Worm (Caenorhabditis elegans) whole organism, L4 larva: ENCODE data around the gene Y22D7AL.4.

ENCODE experiments used
- F10B5.3 ChIP-seq: sonication (generic microtip); optimal IDR thresholded peaks from 2 replicates; lab custom pipeline; 2016; ENCODE audit warnings: mild to moderate bottlenecking, missing genetic modification characterization, missing compliant biosample characterization
- T26A8.4 ChIP-seq: fragments of 200-800 bp; sonication (Bioruptor generic); IDR thresholded peaks from 2 replicates; pipeline ENCODE4 v1.3.6; 2022; ENCODE audit warnings: missing genetic modification characterization, missing compliant biosample characterization
- ZK337.2 ChIP-seq: fragments of 200-800 bp; sonication (Bioruptor generic); IDR thresholded peaks from 2 replicates; pipeline ENCODE4 v1.3.6; 2022; ENCODE audit warnings: missing genetic modification reagents, missing genetic modification characterization, missing compliant biosample characterization
- ZK546.5 ChIP-seq, 2 experiments: sonication (generic microtip); optimal IDR thresholded peaks; 2 replicates each; lab custom pipeline; 2017; ENCODE audit warnings: missing biosample characterization in 2 of 2, missing genetic modification characterization in 2 of 2
- aha-1 ChIP-seq: fragments of 150-350 bp; peaks from one replicate; lab custom pipeline; 2014; ENCODE audit warnings: missing biosample characterization, missing genetic modification characterization
- ama-1 ChIP-seq: fragments of 150-350 bp; optimal IDR thresholded peaks from 2 replicates; lab custom pipeline; 2014; ENCODE audit warnings: inconsistent platforms, mixed read lengths
- arid-1 ChIP-seq: fragments of 200-800 bp; sonication (Bioruptor generic); conservative IDR thresholded peaks from 2 replicates; pipeline ENCODE4 v1.3.6; 2022; ENCODE audit warnings: missing genetic modification reagents, missing genetic modification characterization, missing compliant biosample characterization
- ceh-20 ChIP-seq: fragments of 200-800 bp; sonication (Bioruptor generic); IDR thresholded peaks from 2 replicates; pipeline ENCODE4 v1.3.6; 2022; ENCODE audit warnings: missing genetic modification reagents, missing genetic modification characterization, missing compliant biosample characterization
- ceh-32 ChIP-seq: sonication (generic microtip); optimal IDR thresholded peaks from 2 replicates; lab custom pipeline; 2016; ENCODE audit warnings: mild to moderate bottlenecking, missing genetic modification characterization, missing compliant biosample characterization; ENCODE audit not compliant: poor library complexity
- ceh-62 ChIP-seq: sonication (generic microtip); optimal IDR thresholded peaks from 2 replicates; lab custom pipeline; 2017; ENCODE audit warnings: missing biosample characterization, missing genetic modification characterization
- cey-2 ChIP-seq: sonication (generic microtip); optimal IDR thresholded peaks from 3 replicates; lab custom pipeline; 2017; ENCODE audit warnings: missing genetic modification characterization, mild to moderate bottlenecking, missing compliant biosample characterization, antibody characterized with exemption, borderline replicate concordance; ENCODE audit not compliant: insufficient read depth
- daf-12 ChIP-seq: fragments of 150-350 bp; optimal IDR thresholded peaks from 2 replicates; lab custom pipeline; 2014; ENCODE audit warnings: missing biosample characterization, missing genetic modification reagents, missing genetic modification characterization
- daf-8 ChIP-seq: fragments of 200-800 bp; sonication (Bioruptor generic); IDR thresholded peaks from 2 replicates; pipeline ENCODE4 v1.3.6; 2022; ENCODE audit warnings: missing genetic modification characterization, missing compliant biosample characterization
- dmd-8 ChIP-seq: fragments of 200-800 bp; sonication (Bioruptor generic); IDR thresholded peaks from 2 replicates; pipeline ENCODE4 v1.3.6; 2022; ENCODE audit warnings: missing genetic modification characterization, missing compliant biosample characterization
- dmd-9 ChIP-seq: fragments of 200-800 bp; sonication (Bioruptor generic); IDR thresholded peaks from 2 replicates; pipeline ENCODE4 v1.3.6; 2022; ENCODE audit warnings: missing genetic modification reagents, missing genetic modification characterization, missing compliant biosample characterization
- egl-27 ChIP-seq: sonication (generic microtip); optimal IDR thresholded peaks from 3 replicates; lab custom pipeline; 2017; ENCODE audit warnings: missing biosample characterization, missing genetic modification reagents, missing genetic modification characterization
- egl-43 ChIP-seq: fragments of 200-800 bp; sonication (Bioruptor generic); IDR thresholded peaks from 2 replicates; pipeline ENCODE4 v1.3.6; 2022; ENCODE audit warnings: missing genetic modification reagents, missing genetic modification characterization, missing compliant biosample characterization
- fkh-10 ChIP-seq: fragments of 150-350 bp; optimal IDR thresholded peaks from 2 replicates; lab custom pipeline; 2014; ENCODE audit warnings: missing biosample characterization, missing genetic modification reagents, missing genetic modification characterization
- hif-1 ChIP-seq, 2 experiments: sonication (generic microtip); optimal IDR thresholded peaks; 2 replicates each; lab custom pipeline; 2016 to 2017; ENCODE audit warnings: missing compliant biosample characterization in 2 of 2, missing genetic modification characterization in 2 of 2, missing genetic modification reagents in 2 of 2, missing genotype in 2 of 2, mild to moderate bottlenecking in 1 of 2
- hlh-30 ChIP-seq: sonication (generic microtip); optimal IDR thresholded peaks from 2 replicates; lab custom pipeline; 2017; ENCODE audit warnings: antibody characterized with exemption, mild to moderate bottlenecking, missing genetic modification characterization, missing compliant biosample characterization; ENCODE audit not compliant: insufficient read depth
- hmg-1.1 ChIP-seq: fragments of 200-800 bp; sonication (Bioruptor generic); IDR thresholded peaks from 2 replicates; pipeline ENCODE4 v1.3.6; 2022; ENCODE audit warnings: missing genetic modification reagents, missing genetic modification characterization, missing compliant biosample characterization
- lin-1 ChIP-seq: fragments of 200-800 bp; sonication (Bioruptor generic); IDR thresholded peaks from 2 replicates; pipeline ENCODE4 v1.3.6; 2022; ENCODE audit warnings: missing genetic modification reagents, missing genetic modification characterization, missing compliant biosample characterization
- lin-15B ChIP-seq: fragments of 150-350 bp; sonication (generic microtip); optimal IDR thresholded peaks from 3 replicates; lab custom pipeline; 2014; ENCODE audit warnings: missing biosample characterization, missing genetic modification characterization
- lir-3 ChIP-seq: sonication (generic microtip); optimal IDR thresholded peaks from 2 replicates; lab custom pipeline; 2016; ENCODE audit warnings: mild to moderate bottlenecking, missing genetic modification characterization, missing compliant biosample characterization
- lsy-2 ChIP-seq, 2 experiments: fragments of 150-350 bp in 1 of 2; sonication (generic microtip) in 1 of 2; optimal IDR thresholded peaks; 2 replicates each; lab custom pipeline; 2014 to 2017; ENCODE audit warnings: missing biosample characterization in 2 of 2, missing genetic modification characterization in 2 of 2
- madf-9 ChIP-seq: fragments of 200-800 bp; sonication (Bioruptor generic); conservative IDR thresholded peaks from 2 replicates; pipeline ENCODE4 v1.3.6; 2022; ENCODE audit warnings: missing genetic modification reagents, missing genetic modification characterization, missing compliant biosample characterization
- mdt-29 ChIP-seq: fragments of 200-800 bp; sonication (Bioruptor generic); IDR thresholded peaks from 2 replicates; pipeline ENCODE4 v1.3.6; 2022; ENCODE audit warnings: missing genetic modification reagents, missing genetic modification characterization, missing compliant biosample characterization
- nhr-102 ChIP-seq: sonication (generic microtip); optimal IDR thresholded peaks from 2 replicates; lab custom pipeline; 2016; ENCODE audit warnings: mild to moderate bottlenecking, missing genetic modification characterization, moderate library complexity, missing compliant biosample characterization
- nhr-11 ChIP-seq: fragments of 150-350 bp; optimal IDR thresholded peaks from 2 replicates; lab custom pipeline; 2014; ENCODE audit warnings: missing biosample characterization, missing genetic modification characterization
- nhr-111 ChIP-seq: fragments of 200-800 bp; sonication (Bioruptor generic); optimal IDR thresholded peaks from 2 replicates; lab custom pipeline; 2018; ENCODE audit warnings: mild to moderate bottlenecking, missing genetic modification characterization, missing compliant biosample characterization
- nhr-237 ChIP-seq: sonication (generic microtip); optimal IDR thresholded peaks from 2 replicates; lab custom pipeline; 2017; ENCODE audit warnings: missing biosample characterization, missing genetic modification characterization
- nhr-25 ChIP-seq: sonication (generic microtip); optimal IDR thresholded peaks from 2 replicates; lab custom pipeline; 2017; ENCODE audit warnings: missing genetic modification characterization, mild to moderate bottlenecking, missing compliant biosample characterization, antibody characterized with exemption, moderate library complexity, borderline replicate concordance; ENCODE audit not compliant: insufficient read depth
- nhr-28 ChIP-seq: fragments of 150-350 bp; optimal IDR thresholded peaks from 2 replicates; lab custom pipeline; 2014; ENCODE audit warnings: missing biosample characterization, missing genetic modification characterization
- nhr-42 ChIP-seq: fragments of 200-800 bp; sonication (Bioruptor generic); IDR thresholded peaks from 2 replicates; pipeline ENCODE4 v1.3.6; 2022; ENCODE audit warnings: missing genetic modification characterization, missing compliant biosample characterization
- nhr-6 ChIP-seq: fragments of 150-350 bp; optimal IDR thresholded peaks from 2 replicates; lab custom pipeline; 2014; ENCODE audit warnings: missing biosample characterization, missing genetic modification characterization
- nhr-76 ChIP-seq: fragments of 150-350 bp; optimal IDR thresholded peaks from 2 replicates; lab custom pipeline; 2014; ENCODE audit warnings: missing biosample characterization, missing genetic modification characterization
- pqm-1 ChIP-seq: sonication (generic microtip); optimal IDR thresholded peaks from 2 replicates; lab custom pipeline; 2017; ENCODE audit warnings: missing biosample characterization, missing genetic modification characterization
- saeg-2 ChIP-seq: fragments of 200-800 bp; sonication (Bioruptor generic); IDR thresholded peaks from 2 replicates; pipeline ENCODE4 v1.3.6; 2022; ENCODE audit warnings: missing genetic modification reagents, missing genetic modification characterization, missing compliant biosample characterization
- set-16 ChIP-seq: fragments of 200-800 bp; sonication (Bioruptor generic); IDR thresholded peaks from 2 replicates; pipeline ENCODE4 v1.3.6; 2022; ENCODE audit warnings: missing genetic modification reagents, missing genetic modification characterization, missing compliant biosample characterization
- skn-1 ChIP-seq: fragments of 150-350 bp; optimal IDR thresholded peaks from 2 replicates; lab custom pipeline; 2014; ENCODE audit warnings: missing biosample characterization, missing genetic modification characterization
- snpc-1.2 ChIP-seq: fragments of 200-800 bp; sonication (Bioruptor generic); IDR thresholded peaks from 2 replicates; pipeline ENCODE4 v1.3.6; 2022; ENCODE audit warnings: missing genetic modification reagents, missing genetic modification characterization, missing compliant biosample characterization
- snpc-4 ChIP-seq: fragments of 150-350 bp; optimal IDR thresholded peaks from 2 replicates; lab custom pipeline; 2014; ENCODE audit warnings: missing biosample characterization, missing genetic modification characterization
- spr-1 ChIP-seq: sonication (generic microtip); optimal IDR thresholded peaks from 2 replicates; lab custom pipeline; 2016; ENCODE audit warnings: mild to moderate bottlenecking, missing genetic modification characterization, missing compliant biosample characterization
- tag-97 ChIP-seq: fragments of 200-800 bp; sonication (Bioruptor generic); IDR thresholded peaks from 2 replicates; pipeline ENCODE4 v1.3.6; 2022; ENCODE audit warnings: missing genetic modification characterization, missing compliant biosample characterization
- tra-1 ChIP-seq: fragments of 200-800 bp; sonication (Bioruptor generic); IDR thresholded peaks from 2 replicates; pipeline ENCODE4 v1.3.6; 2022; ENCODE audit warnings: missing genetic modification reagents, missing genetic modification characterization, missing compliant biosample characterization
- unc-39 ChIP-seq: sonication (generic microtip); optimal IDR thresholded peaks from 2 replicates; lab custom pipeline; 2017; ENCODE audit warnings: missing biosample characterization, missing genetic modification characterization
- unc-62 ChIP-seq, 3 experiments: fragments of 150-350 bp in 1 of 3; sonication (generic microtip); optimal IDR thresholded peaks in 2 of 3; peaks in 1 of 3; 1 replicate in 1 of 3; 2 replicates in 2 of 3; lab custom pipeline; 2014 to 2017; ENCODE audit warnings: missing biosample characterization in 3 of 3, missing genetic modification characterization in 3 of 3, missing genetic modification reagents in 3 of 3, missing genotype in 1 of 3
- vab-7 ChIP-seq: fragments of 200-800 bp; sonication (Bioruptor generic); IDR thresholded peaks from 2 replicates; pipeline ENCODE4 v1.3.6; 2022; ENCODE audit warnings: missing genetic modification reagents, missing genetic modification characterization, missing compliant biosample characterization
- zag-1 ChIP-seq: fragments of 150-350 bp; optimal IDR thresholded peaks from 2 replicates; lab custom pipeline; 2014; ENCODE audit warnings: missing biosample characterization, missing genetic modification characterization
- zfp-2 ChIP-seq: sonication (generic microtip); optimal IDR thresholded peaks from 2 replicates; lab custom pipeline; 2016; ENCODE audit warnings: mild to moderate bottlenecking, missing genetic modification characterization, missing compliant biosample characterization
- ztf-11 ChIP-seq: fragments of 150-350 bp; optimal IDR thresholded peaks from 2 replicates; lab custom pipeline; 2014; ENCODE audit warnings: missing biosample characterization, missing genetic modification characterization
- ztf-7 ChIP-seq: fragments of 150-350 bp; optimal IDR thresholded peaks from 2 replicates; lab custom pipeline; 2014; ENCODE audit warnings: missing biosample characterization, missing genetic modification characterization

Gene Y22D7AL.4

DNA sequence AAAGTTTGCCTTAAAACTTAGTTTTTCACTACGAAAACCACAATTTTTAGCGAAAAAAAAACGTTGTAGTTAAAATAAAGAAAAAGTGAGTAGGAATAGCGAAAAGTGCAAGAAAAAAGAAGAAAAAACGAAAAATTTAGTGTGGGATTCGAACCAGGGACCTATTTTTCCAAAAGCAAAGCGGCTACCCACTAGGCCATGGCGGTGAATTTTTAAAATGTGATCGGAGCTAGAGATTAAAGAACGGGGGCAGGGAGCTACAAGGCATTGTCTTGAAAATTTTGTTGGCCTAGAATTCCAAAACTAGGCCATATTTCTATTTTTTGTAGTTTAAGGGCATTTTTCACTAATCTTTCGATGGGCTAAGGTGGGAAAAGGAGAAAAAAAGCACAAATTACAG lies 22.7 kb upstream of the Y22D7AL.4 start (continued):
- TF ChIP-seq nhr-76 (tag; lab: Kevin White, UChicago): no peak
- no peak for TF ChIP-seq skn-1 (tag; lab: Kevin White, UChicago)
- TF ChIP-seq lir-3 (tag; lab: Kevin White, UChicago): no peak
- no peak for TF ChIP-seq nhr-25
- 0 out of 2 replicates have a peak, but pooled peaks have one; percentile 28 for TF ChIP-seq egl-43 (GFP tag; lab: Robert Waterston, UW)
- no peak for TF ChIP-seq unc-62 (GFP tag; optimal IDR thresholded peaks at IDR 0.05 in 1 of 2; lab: Kevin White, UChicago)
- TF ChIP-seq unc-62 (tag; optimal IDR thresholded peaks at IDR 0.05; lab: Kevin White, UChicago): no peak
- no peak for TF ChIP-seq unc-39
- TF ChIP-seq nhr-11 (tag; lab: Kevin White, UChicago): no peak
- no peak for TF ChIP-seq zag-1 (tag; lab: Kevin White, UChicago)
- no peak for TF ChIP-seq hif-1 (tag; optimal IDR thresholded peaks at IDR 0.05; lab: Kevin White, UChicago)
- no peak for TF ChIP-seq nhr-28 (tag; lab: Kevin White, UChicago)
- no peak for TF ChIP-seq daf-12 (tag; lab: Kevin White, UChicago)
- peak; percentile 42; the same call in 1 of the 2 replicates for TF ChIP-seq madf-9 (GFP tag; lab: Robert Waterston, UW)
- no peak for TF ChIP-seq set-16 (GFP tag; lab: Robert Waterston, UW)
- TF ChIP-seq tra-1 (GFP tag; lab: Robert Waterston, UW): no peak
- TF ChIP-seq ztf-7 (tag; lab: Kevin White, UChicago): no peak
- no peak for TF ChIP-seq spr-1 (tag; lab: Kevin White, UChicago)
- TF ChIP-seq lin-1 (GFP tag; lab: Robert Waterston, UW): no peak
- TF ChIP-seq cey-2 (tag; lab: Kevin White, UChicago): no peak
- TF ChIP-seq ama-1 (lab: Kevin White, UChicago): no peak
- no peak for TF ChIP-seq snpc-4 (tag; lab: Kevin White, UChicago)
- no peak for TF ChIP-seq snpc-1.2
- TF ChIP-seq lsy-2 (tag; optimal IDR thresholded peaks at IDR 0.05; lab: Kevin White, UChicago): no peak
- TF ChIP-seq vab-7: peak; percentile 41; the same call in 1 of the 2 replicates
- no peak for TF ChIP-seq ceh-62
- no peak for TF ChIP-seq nhr-42 (GFP tag; lab: Robert Waterston, UW)
- TF ChIP-seq egl-27 (tag; lab: Kevin White, UChicago): no peak
- no peak for TF ChIP-seq daf-8 (GFP tag; lab: Robert Waterston, UW)
- peak; percentile 39 for TF ChIP-seq aha-1 (tag; lab: Kevin White, UChicago)
- TF ChIP-seq tag-97 (GFP tag; lab: Robert Waterston, UW): no peak
- no peak for TF ChIP-seq nhr-111 (GFP tag; lab: Kevin White, UChicago)
- no peak for TF ChIP-seq pqm-1 (tag; lab: Kevin White, UChicago)
- no peak for TF ChIP-seq zfp-2
- TF ChIP-seq ZK337.2 (GFP tag; lab: Robert Waterston, UW): no peak
- no peak for TF ChIP-seq dmd-9 (GFP tag; lab: Robert Waterston, UW)
- no peak for TF ChIP-seq nhr-102 (tag; lab: Kevin White, UChicago)
- TF ChIP-seq ceh-32 (tag; lab: Kevin White, UChicago): no peak
- no peak for TF ChIP-seq lin-15B (tag; lab: Kevin White, UChicago)
- TF ChIP-seq F10B5.3: no peak
- TF ChIP-seq mdt-29: no peak
- no peak for TF ChIP-seq nhr-237 (tag; lab: Kevin White, UChicago)
- no peak for TF ChIP-seq ZK546.5 (tag; optimal IDR thresholded peaks at IDR 0.05; lab: Kevin White, UChicago)
- no peak for TF ChIP-seq saeg-2 (GFP tag; lab: Robert Waterston, UW)
- TF ChIP-seq fkh-10 (GFP tag; lab: Kevin White, UChicago): no peak
- TF ChIP-seq hmg-1.1 (GFP tag; lab: Robert Waterston, UW): no peak
- no peak for TF ChIP-seq arid-1 (GFP tag; lab: Robert Waterston, UW)
- TF ChIP-seq hlh-30 (tag; lab: Kevin White, UChicago): no peak
- no peak for TF ChIP-seq dmd-8 (GFP tag; lab: Robert Waterston, UW)
- TF ChIP-seq nhr-6 (tag; lab: Kevin White, UChicago): no peak
- TF ChIP-seq ceh-20 (GFP tag; lab: Robert Waterston, UW): no peak
- TF ChIP-seq T26A8.4 (GFP tag; lab: Robert Waterston, UW): no peak
- no peak for TF ChIP-seq ztf-11 (tag; lab: Kevin White, UChicago)
